Fruit fly (Drosophila melanogaster) ovary, adult (tissue): Measurements from ENCODE around the gene CG4607.

ENCODE experiments used
- CG17801 ChIP-seq: fragments of 200-800 bp; optimal IDR thresholded peaks from 2 replicates; lab custom pipeline; 2019; ENCODE audit warnings: missing biosample characterization, mild to moderate bottlenecking, missing genetic modification characterization, moderate library complexity; ENCODE audit not compliant: partially characterized antibody

CG4607 gene

DNA sequence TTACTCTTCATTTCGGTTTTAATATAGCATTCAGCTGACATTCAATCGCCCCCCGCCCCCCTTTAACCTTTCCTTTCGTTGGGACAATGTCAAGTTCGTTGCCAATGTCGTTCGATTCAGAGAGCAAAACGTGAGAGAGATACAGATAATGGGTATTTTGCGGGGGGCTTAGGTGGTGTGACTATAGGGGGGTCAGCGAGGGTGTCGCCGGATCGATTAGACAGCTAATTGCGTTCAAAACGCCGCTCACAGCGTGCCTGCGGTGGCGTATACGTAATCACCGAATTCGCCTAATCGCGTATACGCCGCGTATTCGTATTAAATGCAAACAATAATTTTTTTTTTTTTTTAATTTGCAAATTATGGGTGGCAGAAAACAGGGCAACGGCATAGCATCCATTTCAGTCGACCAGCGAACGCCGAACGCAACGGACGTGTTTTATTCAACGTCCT lies at the start of gene CG4607:
Gene CG4607, plus strand, starts transcription at position 403 of the 453 bp plus-strand sequence.
- no peak for TF ChIP-seq CG17801 (GFP tag; lab: Kevin White, UChicago)

dm6 chrX:7034892-7035291 lies 34.3 kb upstream of the CG4607 start:
- TF ChIP-seq CG17801 (GFP tag; lab: Kevin White, UChicago) = no peak

DNA sequence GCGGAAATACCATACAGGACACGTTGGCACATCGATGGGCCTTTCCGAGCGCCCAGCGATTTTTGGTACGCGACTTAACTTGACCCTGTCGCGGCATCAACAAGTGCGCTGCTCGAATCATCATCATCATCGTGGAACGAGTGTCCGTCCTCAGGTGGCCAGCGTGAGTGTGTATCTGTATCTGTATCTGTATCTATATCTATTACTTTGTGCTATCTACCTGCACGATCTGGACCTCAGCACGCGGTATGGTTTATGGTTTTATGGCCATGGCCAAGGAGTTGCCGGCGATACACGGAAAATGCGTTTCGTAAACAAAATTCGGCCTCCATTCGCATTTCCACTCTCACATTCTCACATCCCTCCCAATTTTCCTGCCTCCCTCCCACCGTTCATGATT lies 32.2 kb upstream of the CG4607 start:
- TF ChIP-seq CG17801 (GFP tag; lab: Kevin White, UChicago) = no peak

DNA sequence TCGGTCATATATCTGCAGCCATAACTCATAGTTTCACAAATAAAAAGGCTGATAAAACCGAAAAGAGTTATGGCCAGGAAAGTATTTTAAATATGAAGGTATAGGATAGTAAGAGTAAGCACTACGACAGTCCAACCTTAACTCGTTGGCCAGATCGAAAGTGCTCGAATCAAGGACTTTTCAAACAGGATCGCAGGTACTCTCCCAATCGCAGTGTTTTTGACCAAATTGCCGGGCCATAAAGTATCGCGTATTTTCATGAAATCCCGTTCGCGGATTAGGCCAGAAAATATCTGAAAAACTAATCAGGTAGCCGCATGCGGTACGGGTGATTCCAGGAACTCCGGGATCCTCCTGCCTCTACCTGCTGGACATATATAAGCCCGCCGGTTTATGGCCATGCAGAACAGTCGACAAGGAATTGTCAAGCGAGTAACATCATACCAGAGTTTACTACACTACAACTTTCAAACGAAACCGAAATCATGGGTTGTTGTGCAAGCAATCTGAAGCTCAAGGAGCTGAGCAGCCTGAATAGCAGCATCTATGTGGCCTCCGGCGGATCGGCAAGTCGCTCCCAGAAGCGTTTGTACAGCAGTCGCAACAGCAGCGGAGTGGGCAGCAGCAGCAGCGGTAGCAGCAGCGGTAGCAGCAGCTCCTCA lies 28.9 kb upstream of the CG4607 start, which contains the start of gene CG14427:
Gene CG14427, plus strand, starts transcription at position 399 of the 662 bp plus-strand sequence.
- no peak for TF ChIP-seq CG17801 (GFP tag; lab: Kevin White, UChicago)

dm6 chrX:7049087-7049486 lies 20.1 kb upstream of the CG4607 start, which contains the start of gene nullo:
TSS of gene nullo (plus strand) at chrX:7049476.
- no peak for TF ChIP-seq CG17801 (GFP tag; lab: Kevin White, UChicago)

DNA sequence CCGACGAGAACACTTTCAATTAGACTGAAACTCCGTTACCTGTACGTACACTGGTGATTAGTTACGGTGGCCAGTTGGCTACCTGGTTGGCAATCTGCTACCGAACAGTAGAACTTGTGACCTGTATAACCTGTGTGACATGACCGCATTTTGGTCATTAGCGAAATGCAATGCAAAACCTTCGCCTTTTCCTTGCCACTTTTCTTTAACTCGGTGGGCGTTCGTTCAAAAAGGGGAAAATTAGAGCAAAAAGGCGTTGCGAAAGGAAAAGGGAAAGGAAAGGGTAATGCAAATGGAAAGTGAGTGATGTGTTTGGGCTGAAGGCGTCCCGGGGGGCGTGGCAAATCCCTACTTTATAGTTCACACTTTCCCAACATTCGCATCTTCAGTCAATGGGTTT lies 10.2 kb upstream of the CG4607 start:
- TF ChIP-seq CG17801 (GFP tag; lab: Kevin White, UChicago) = no peak

- no peak for TF ChIP-seq CG17801 (GFP tag; lab: Kevin White, UChicago)
Observed at dm6 chrX:7063563-7063962, 5.7 kb upstream of the CG4607 start.

DNA sequence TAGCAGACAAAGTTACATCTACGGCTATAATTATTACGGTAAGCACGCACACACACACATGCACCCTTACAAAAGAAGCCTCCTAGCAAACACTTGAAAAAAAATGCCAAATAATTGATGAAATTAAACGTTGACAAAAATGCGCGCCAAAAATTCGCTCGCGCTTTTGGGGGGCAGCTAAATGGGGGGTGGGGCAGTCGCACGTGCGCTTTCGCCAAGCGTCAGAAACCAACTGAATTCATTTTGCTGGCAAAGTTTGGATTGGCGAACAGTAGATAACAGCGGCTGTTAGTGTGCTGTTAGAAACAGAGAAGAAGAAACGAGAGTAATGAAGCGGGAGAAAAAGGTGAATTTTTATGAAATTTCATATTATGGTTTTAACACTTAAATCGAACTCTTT lies 3.4 kb upstream of the CG4607 start, which contains the start of gene CG12541:
Gene CG12541, minus strand, starts transcription at position 218 of the 400 bp plus-strand sequence.
- TF ChIP-seq CG17801 (GFP tag; lab: Kevin White, UChicago) = peak; percentile 17

- TF ChIP-seq CG17801 (GFP tag; lab: Kevin White, UChicago) = no peak
Observed at dm6 chrX:7066608-7067007, 2.6 kb upstream of the CG4607 start.

- no peak for TF ChIP-seq CG17801 (GFP tag; lab: Kevin White, UChicago)
Observed at dm6 chrX:7067248-7067647, 2.0 kb upstream of the CG4607 start.

DNA sequence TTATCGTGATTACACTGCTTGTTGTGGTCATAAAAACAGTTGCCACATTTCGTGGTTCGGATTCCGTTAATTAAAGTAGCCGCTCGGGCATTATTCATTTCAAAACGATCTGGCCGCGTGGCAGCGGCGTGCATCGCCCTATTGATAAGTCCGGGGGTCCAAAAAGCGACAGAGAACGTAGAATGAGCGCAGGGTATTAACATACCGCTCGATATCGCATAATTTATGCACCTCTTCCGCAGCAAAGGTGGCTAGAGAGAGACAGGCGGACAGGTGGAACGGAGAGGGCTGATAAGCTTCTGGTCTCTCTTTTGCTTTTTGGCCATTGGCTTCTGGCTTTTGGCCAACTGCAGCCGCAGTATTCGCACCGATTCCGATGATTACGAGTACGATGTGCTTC lies 1.1 kb upstream of the CG4607 start:
- TF ChIP-seq CG17801 (GFP tag; lab: Kevin White, UChicago) = no peak

- TF ChIP-seq CG17801 (GFP tag; lab: Kevin White, UChicago) = no peak
Observed at dm6 chrX:7073234-7073878, 4.1 kb downstream of the CG4607 start.

DNA sequence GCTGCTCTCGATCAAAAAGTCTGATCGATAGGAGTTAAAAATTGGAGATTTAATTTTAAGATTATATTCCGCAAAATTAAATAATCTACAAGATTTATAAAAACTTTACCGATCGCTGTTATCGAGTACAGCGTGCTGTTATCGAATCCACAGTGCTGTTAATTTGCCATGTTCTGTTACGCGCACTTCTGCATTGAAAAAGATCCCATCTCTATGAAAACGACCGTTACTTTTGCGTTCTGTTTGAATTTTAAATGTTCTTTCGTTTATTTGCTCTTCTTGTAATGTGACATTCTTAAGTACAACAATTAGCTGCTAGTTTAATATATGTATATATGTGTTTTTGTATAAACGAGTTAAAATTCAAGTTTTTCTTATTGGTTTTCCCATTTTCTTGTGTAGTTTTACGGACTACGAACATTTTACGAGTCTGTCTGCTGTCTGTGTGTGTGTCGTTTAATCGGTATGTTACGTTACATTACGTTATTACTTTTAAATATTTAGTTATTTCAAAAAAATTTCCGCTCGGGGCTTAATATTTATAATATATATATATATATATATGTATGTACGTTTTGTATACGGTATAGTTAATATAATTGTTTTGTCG lies 5.2 kb downstream of the CG4607 start:
- TF ChIP-seq CG17801 (GFP tag; lab: Kevin White, UChicago) = no peak

DNA sequence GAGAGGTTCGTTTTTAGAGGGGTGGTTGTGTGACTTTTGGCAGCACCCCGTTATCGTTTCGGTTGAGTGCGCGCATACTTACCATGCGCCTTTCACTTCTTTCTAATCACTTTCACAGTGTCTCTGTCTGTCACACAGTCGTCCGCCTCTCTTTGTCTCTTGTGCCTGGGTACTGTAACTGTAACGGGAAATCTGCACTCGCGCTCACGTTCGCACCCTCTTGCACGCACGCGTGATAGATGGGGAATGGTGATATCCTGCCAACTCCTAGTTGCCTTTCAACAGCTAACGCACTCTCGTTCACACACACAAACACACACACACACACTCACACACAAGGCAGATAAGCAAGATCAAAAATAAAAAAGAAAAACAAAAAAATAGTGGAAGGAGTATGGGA lies 13.2 kb downstream of the CG4607 start:
- no peak for TF ChIP-seq CG17801 (GFP tag; lab: Kevin White, UChicago)

DNA sequence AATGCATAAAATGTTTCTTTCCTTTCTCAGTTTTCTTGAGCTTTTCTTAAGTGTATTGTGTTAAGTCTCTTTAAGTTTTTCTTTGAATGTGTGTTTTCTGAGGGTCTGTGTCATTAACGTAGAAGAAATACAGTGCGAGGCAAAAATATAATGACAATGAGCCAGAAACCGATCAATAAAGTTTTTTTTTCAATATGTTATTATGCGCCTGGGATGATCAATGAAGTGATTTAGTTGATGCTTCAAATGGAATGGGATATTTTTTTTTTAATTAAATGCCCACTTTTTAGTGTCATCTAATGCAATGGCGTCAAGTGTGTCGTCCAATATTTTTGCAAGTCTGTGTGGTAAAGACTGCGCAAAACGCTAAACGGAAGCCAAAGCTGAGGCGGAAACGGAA lies 17.3 kb downstream of the CG4607 start:
- no peak for TF ChIP-seq CG17801 (GFP tag; lab: Kevin White, UChicago)
